Fruit fly (Drosophila melanogaster) S2 (cell line): ENCODE data around the gene mirr.

Experiments used
- CG8478 ChIP-seq: fragments of >200 bp; optimal IDR thresholded peaks from 2 replicates; lab custom pipeline; 2018
- CTCF ChIP-seq, 2 experiments: fragments of >200 bp; optimal IDR thresholded peaks; 2 replicates each; lab custom pipeline; 2018

DNA sequence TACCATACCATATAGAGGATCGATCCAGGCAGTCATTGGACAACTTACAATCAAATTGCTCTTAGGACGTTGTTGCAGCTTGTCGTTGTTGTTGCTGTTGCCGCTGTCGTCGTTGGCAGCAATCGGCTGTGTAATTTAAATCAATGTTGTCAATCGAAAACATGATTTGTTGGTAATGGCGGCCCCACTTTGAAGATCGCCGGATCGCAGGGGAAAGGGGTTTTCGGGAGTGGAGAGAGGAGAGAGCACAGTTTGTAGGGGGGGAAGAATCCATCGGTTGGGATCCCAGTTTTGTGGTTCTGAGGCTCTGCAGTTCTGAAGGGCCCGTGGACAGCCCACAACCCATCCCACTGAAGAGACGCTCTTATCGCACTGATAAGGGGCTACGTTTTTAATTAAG, 2.3 kb downstream of the mirr start:
- no peak for TF ChIP-seq CTCF (optimal IDR thresholded peaks at IDR 0.05; lab: Kevin White, UChicago)
- TF ChIP-seq CG8478 (lab: Kevin White, UChicago) = no peak
